Fruit fly (Drosophila melanogaster) whole organism, embryonic: ENCODE data around the gene CecA1.
A peak's percentile ranks its signal among the peaks of the same experiment; 100 is the strongest.

Source experiments
- Ada2b ChIP-seq: fragments of 200-800 bp; sonication (Bioruptor generic); IDR thresholded peaks from 2 replicates; pipeline ENCODE4 v1.3.6; 2022; ENCODE audit warnings: missing biosample characterization, missing genetic modification characterization
- B-H2 ChIP-seq: fragments of 200-800 bp; sonication (Bioruptor generic); optimal IDR thresholded peaks from 2 replicates; lab custom pipeline; 2018; ENCODE audit warnings: missing biosample characterization, mild to moderate bottlenecking, missing genetic modification characterization
- CG10431 ChIP-seq: fragments of 200-800 bp; sonication (Bioruptor generic); optimal IDR thresholded peaks from 3 replicates; lab custom pipeline; 2018; ENCODE audit warnings: missing biosample characterization, mild to moderate bottlenecking, missing genetic modification characterization
- CG11398 ChIP-seq: fragments of 200-800 bp; sonication (Bioruptor generic); optimal IDR thresholded peaks from 2 replicates; lab custom pipeline; 2016; ENCODE audit warnings: missing biosample characterization, missing genetic modification characterization
- CG12769 ChIP-seq: fragments of 200-800 bp; sonication (Bioruptor generic); optimal IDR thresholded peaks from 2 replicates; lab custom pipeline; 2019; ENCODE audit warnings: missing biosample characterization, mild to moderate bottlenecking, missing genetic modification characterization, moderate library complexity
- CG1647 ChIP-seq: fragments of 200-800 bp; sonication (Bioruptor generic); optimal IDR thresholded peaks from 3 replicates; lab custom pipeline; 2016; ENCODE audit warnings: missing biosample characterization, missing genetic modification characterization
- CG17361 ChIP-seq: fragments of 200-800 bp; sonication (Bioruptor generic); IDR thresholded peaks from 3 replicates; pipeline ENCODE4 v1.3.6; 2022; ENCODE audit warnings: missing biosample characterization, missing genetic modification characterization
- CG17829 ChIP-seq: fragments of 200-800 bp; optimal IDR thresholded peaks from 2 replicates; lab custom pipeline; 2019; ENCODE audit warnings: missing biosample characterization, mild to moderate bottlenecking, missing genetic modification characterization, moderate library complexity
- CG30020 ChIP-seq: fragments of 200-800 bp; optimal IDR thresholded peaks from 2 replicates; lab custom pipeline; 2019; ENCODE audit warnings: missing biosample characterization, mild to moderate bottlenecking, missing genetic modification characterization, moderate library complexity
- CG3065 ChIP-seq: fragments of 200-800 bp; sonication (Bioruptor generic); optimal IDR thresholded peaks from 2 replicates; lab custom pipeline; 2016; ENCODE audit warnings: missing biosample characterization, missing genetic modification characterization
- CG31388 ChIP-seq: fragments of 200-800 bp; sonication (Bioruptor generic); optimal IDR thresholded peaks from 2 replicates; lab custom pipeline; 2016; ENCODE audit warnings: missing biosample characterization, missing genetic modification characterization
- CG3847 ChIP-seq: fragments of 200-800 bp; sonication (Bioruptor generic); IDR thresholded peaks from 2 replicates; pipeline ENCODE4 v1.3.6; 2022; ENCODE audit warnings: missing biosample characterization, missing genetic modification characterization
- CG6254 ChIP-seq: fragments of 200-800 bp; sonication (Bioruptor generic); optimal IDR thresholded peaks from 3 replicates; lab custom pipeline; 2017; ENCODE audit warnings: mild to moderate bottlenecking, missing biosample characterization, missing genetic modification reagents, missing genetic modification characterization
- CG6654 ChIP-seq: fragments of 200-800 bp; sonication (Bioruptor generic); optimal IDR thresholded peaks from 2 replicates; lab custom pipeline; 2017; ENCODE audit warnings: missing biosample characterization, mild to moderate bottlenecking, missing genetic modification characterization
- CG7357 ChIP-seq: fragments of 200-800 bp; sonication (Bioruptor generic); IDR thresholded peaks from 3 replicates; pipeline ENCODE4 v1.3.6; 2022; ENCODE audit warnings: missing biosample characterization, missing genetic modification characterization
- CG7963 ChIP-seq: fragments of 200-800 bp; sonication (Bioruptor generic); IDR thresholded peaks from 3 replicates; pipeline ENCODE4 v1.3.6; 2022; ENCODE audit warnings: missing biosample characterization, missing genetic modification characterization; ENCODE audit not compliant: partially characterized antibody
- CG8290 ChIP-seq, 3 experiments: fragments of 200-800 bp; sonication (Bioruptor generic); optimal IDR thresholded peaks; 2 replicates each; lab custom pipeline; 2016 to 2019; ENCODE audit warnings: missing biosample characterization in 3 of 3, missing genetic modification characterization in 3 of 3, mild to moderate bottlenecking in 2 of 3, moderate library complexity in 1 of 3
- CG9797 ChIP-seq: fragments of 200-800 bp; sonication (Bioruptor generic); optimal IDR thresholded peaks from 3 replicates; lab custom pipeline; 2018; ENCODE audit warnings: missing biosample characterization, mild to moderate bottlenecking, missing genetic modification characterization
- CkIIα-i1 ChIP-seq: fragments of 200-800 bp; sonication (Bioruptor generic); IDR thresholded peaks from 2 replicates; pipeline ENCODE4 v1.3.6; 2022; ENCODE audit warnings: missing biosample characterization, missing genetic modification characterization
- Dbx ChIP-seq: fragments of 200-800 bp; sonication (Bioruptor generic); IDR thresholded peaks from 3 replicates; pipeline ENCODE4 v1.3.6; 2022; ENCODE audit warnings: missing biosample characterization, missing genetic modification characterization
- E2f2 ChIP-seq: fragments of 200-800 bp; sonication (Bioruptor generic); IDR thresholded peaks from 2 replicates; pipeline ENCODE4 v1.3.6; 2022; ENCODE audit warnings: missing biosample characterization, missing genetic modification characterization
- HLH3B ChIP-seq: fragments of 200-800 bp; sonication (Bioruptor generic); IDR thresholded peaks from 2 replicates; pipeline ENCODE4 v1.3.6; 2022; ENCODE audit warnings: missing biosample characterization, missing genetic modification characterization
- HLHmδ ChIP-seq: fragments of 200-800 bp; sonication (Bioruptor generic); optimal IDR thresholded peaks from 2 replicates; lab custom pipeline; 2018; ENCODE audit warnings: missing biosample characterization, mild to moderate bottlenecking, missing genetic modification characterization, moderate library complexity
- HmgD ChIP-seq: fragments of 200-800 bp; sonication (Bioruptor generic); optimal IDR thresholded peaks from 3 replicates; lab custom pipeline; 2016; ENCODE audit warnings: missing biosample characterization, missing genetic modification characterization
- Hr39 ChIP-seq: fragments of >200 bp; optimal IDR thresholded peaks from 2 replicates; lab custom pipeline; 2017
- Hr51 ChIP-seq, 2 experiments: fragments of 200-800 bp; sonication (Bioruptor generic); optimal IDR thresholded peaks; 2 replicates in 1 of 2; 3 replicates in 1 of 2; lab custom pipeline; 2016 to 2018; ENCODE audit warnings: missing biosample characterization in 2 of 2, missing genetic modification characterization in 2 of 2, mild to moderate bottlenecking in 1 of 2, moderate library complexity in 1 of 2
- Jarid2 ChIP-seq: fragments of 200-800 bp; sonication (Bioruptor generic); optimal IDR thresholded peaks from 3 replicates; lab custom pipeline; 2017; ENCODE audit warnings: mild to moderate bottlenecking, missing biosample characterization, missing genetic modification reagents, missing genetic modification characterization
- NC2α ChIP-seq: fragments of 200-800 bp; sonication (Bioruptor generic); optimal IDR thresholded peaks from 2 replicates; lab custom pipeline; 2016; ENCODE audit warnings: missing biosample characterization, missing genetic modification characterization
- Nf-YC ChIP-seq: fragments of 200-800 bp; optimal IDR thresholded peaks from 3 replicates; lab custom pipeline; 2019; ENCODE audit warnings: missing biosample characterization, mild to moderate bottlenecking, missing genetic modification characterization, moderate library complexity
- PHDP ChIP-seq: fragments of 200-800 bp; sonication (Bioruptor generic); optimal IDR thresholded peaks from 3 replicates; lab custom pipeline; 2018; ENCODE audit warnings: missing biosample characterization, mild to moderate bottlenecking, missing genetic modification characterization, moderate library complexity
- Trl ChIP-seq, 3 experiments: fragments of >200 bp in 2 of 3; fragments of 200-800 bp in 1 of 3; sonication (Bioruptor generic) in 1 of 3; optimal IDR thresholded peaks; 2 replicates in 1 of 3; 3 replicates in 2 of 3; lab custom pipeline; 2016 to 2017; ENCODE audit warnings: missing biosample characterization in 1 of 3, missing genetic modification characterization in 1 of 3
- chinmo ChIP-seq: fragments of 200-800 bp; sonication (Bioruptor generic); IDR thresholded peaks from 4 replicates; pipeline ENCODE4 v1.3.6; 2022; ENCODE audit warnings: missing biosample characterization, missing genetic modification characterization; ENCODE audit not compliant: partially characterized antibody
- crc ChIP-seq: fragments of 200-800 bp; sonication (Bioruptor generic); optimal IDR thresholded peaks from 2 replicates; lab custom pipeline; 2016; ENCODE audit warnings: missing biosample characterization, missing genetic modification characterization
- dati ChIP-seq: fragments of 200-800 bp; sonication (Bioruptor generic); IDR thresholded peaks from 2 replicates; pipeline ENCODE4 v1.3.6; 2022; ENCODE audit warnings: missing biosample characterization, missing genetic modification characterization
- esg ChIP-seq: fragments of 200-800 bp; sonication (Bioruptor generic); conservative IDR thresholded peaks from 2 replicates; pipeline ENCODE4 v1.3.6; 2022; ENCODE audit warnings: missing biosample characterization, missing genetic modification characterization
- lbe ChIP-seq: fragments of 200-800 bp; sonication (Bioruptor generic); optimal IDR thresholded peaks from 2 replicates; lab custom pipeline; 2016; ENCODE audit warnings: missing biosample characterization, mild to moderate bottlenecking, missing genetic modification characterization
- maf-S ChIP-seq: fragments of 200-800 bp; sonication (Bioruptor generic); optimal IDR thresholded peaks from 2 replicates; lab custom pipeline; 2016; ENCODE audit warnings: missing biosample characterization, missing genetic modification characterization
- nau ChIP-seq: fragments of 200-800 bp; sonication (Bioruptor generic); optimal IDR thresholded peaks from 3 replicates; lab custom pipeline; 2017; ENCODE audit warnings: missing biosample characterization, mild to moderate bottlenecking, missing genetic modification characterization, missing genetic modification reagents
- nerfin-2 ChIP-seq: fragments of 200-800 bp; sonication (Bioruptor generic); IDR thresholded peaks from 2 replicates; pipeline ENCODE4 v1.3.6; 2022; ENCODE audit warnings: missing biosample characterization, missing genetic modification characterization; ENCODE audit not compliant: partially characterized antibody
- nom ChIP-seq: fragments of 200-800 bp; sonication (Bioruptor generic); optimal IDR thresholded peaks from 2 replicates; lab custom pipeline; 2017; ENCODE audit warnings: missing biosample characterization, missing genetic modification characterization, mild to moderate bottlenecking, moderate library complexity, missing genetic modification reagents
- pzg ChIP-seq: fragments of 200-800 bp; sonication (Bioruptor generic); optimal IDR thresholded peaks from 3 replicates; lab custom pipeline; 2018; ENCODE audit warnings: missing biosample characterization, mild to moderate bottlenecking, missing genetic modification characterization, moderate library complexity
- ro ChIP-seq: fragments of 200-800 bp; sonication (Bioruptor generic); IDR thresholded peaks from 2 replicates; pipeline ENCODE4 v1.3.6; 2022; ENCODE audit warnings: missing biosample characterization, missing genetic modification characterization
- slp2 ChIP-seq: fragments of 200-800 bp; sonication (Bioruptor generic); optimal IDR thresholded peaks from 2 replicates; lab custom pipeline; 2016; ENCODE audit warnings: missing biosample characterization, missing genetic modification characterization
- stc ChIP-seq: fragments of 200-800 bp; sonication (Bioruptor generic); IDR thresholded peaks from 2 replicates; pipeline ENCODE4 v1.3.6; 2022; ENCODE audit warnings: missing biosample characterization, missing genetic modification characterization
- sug ChIP-seq: fragments of 200-800 bp; optimal IDR thresholded peaks from 2 replicates; lab custom pipeline; 2019; ENCODE audit warnings: missing biosample characterization, mild to moderate bottlenecking, missing genetic modification characterization, moderate library complexity
- tgo ChIP-seq: fragments of 200-800 bp; sonication (Bioruptor generic); IDR thresholded peaks from 3 replicates; pipeline ENCODE4 v1.3.6; 2022; ENCODE audit warnings: missing biosample characterization, missing genetic modification characterization
- toy ChIP-seq: fragments of 200-800 bp; sonication (Bioruptor generic); IDR thresholded peaks from 2 replicates; pipeline ENCODE4 v1.3.6; 2022; ENCODE audit warnings: missing biosample characterization, missing genetic modification characterization
- twi ChIP-seq: fragments of 200-800 bp; optimal IDR thresholded peaks from 2 replicates; lab custom pipeline; 2019; ENCODE audit warnings: missing biosample characterization, mild to moderate bottlenecking, missing genetic modification characterization, moderate library complexity
- usp ChIP-seq: fragments of >200 bp; optimal IDR thresholded peaks from 2 replicates; lab custom pipeline; 2017; ENCODE audit warnings: missing biosample characterization, missing genetic modification characterization
- vnd ChIP-seq: fragments of 200-800 bp; sonication (Bioruptor generic); IDR thresholded peaks from 3 replicates; pipeline ENCODE4 v1.3.6; 2022; ENCODE audit warnings: missing biosample characterization, missing genetic modification characterization; ENCODE audit not compliant: partially characterized antibody
- vvl ChIP-seq: fragments of 200-800 bp; sonication (Bioruptor generic); IDR thresholded peaks from 2 replicates; pipeline ENCODE4 v1.3.6; 2022; ENCODE audit warnings: missing biosample characterization, missing genetic modification characterization

CecA1 gene

dm6 chr3R:30205946-30206345, 4.7 kb upstream of the CecA1 start:
- TF ChIP-seq vnd (no peak), CG1647 (GFP tag; lab: Kevin White, UChicago) (no peak), CkIIα-i1 (GFP tag; lab: Robert Waterston, UW) (no peak), nau (peak; percentile 2), nerfin-2 (GFP tag; lab: Robert Waterston, UW) (no peak), CG11398 (GFP tag; lab: Kevin White, UChicago) (no peak), CG6654 (GFP tag; lab: Kevin White, UChicago) (no peak), vvl (GFP tag; lab: Robert Waterston, UW) (peak; percentile 35; the same call in 1 of the 2 replicates), CG8290 (GFP tag; optimal IDR thresholded peaks at IDR 0.05; lab: Kevin White, UChicago) (no peak), CG8290 (tag; optimal IDR thresholded peaks at IDR 0.05; lab: Kevin White, UChicago) (peak in 1 of 2 experiments; percentile 11), nom (GFP tag; lab: Kevin White, UChicago) (no peak), Ada2b (GFP tag; lab: Robert Waterston, UW) (no peak), dati (GFP tag; lab: Robert Waterston, UW) (no peak), Hr39 (lab: Kevin White, UChicago) (no peak), Nf-YC (tag; lab: Kevin White, UChicago) (peak; percentile 18), PHDP (no peak), ro (GFP tag; lab: Robert Waterston, UW) (no peak), B-H2 (GFP tag; lab: Kevin White, UChicago) (peak; percentile 1), HLHmδ (GFP tag; lab: Kevin White, UChicago) (no peak), CG7963 (no peak), NC2α (GFP tag; lab: Kevin White, UChicago) (no peak), maf-S (no peak), stc (no peak; the same call in 1 of the 2 replicates), CG10431 (GFP tag; lab: Kevin White, UChicago) (peak; percentile 99), CG12769 (peak; percentile 6), CG7357 (no peak), CG3065 (no peak), lbe (GFP tag; lab: Kevin White, UChicago) (peak; percentile 48), HmgD (no peak), twi (tag; lab: Kevin White, UChicago) (no peak), tgo (GFP tag; lab: Robert Waterston, UW) (no peak), esg (GFP tag; lab: Robert Waterston, UW) (no peak), crc (GFP tag; lab: Kevin White, UChicago) (no peak), Hr51 (GFP tag; optimal IDR thresholded peaks at IDR 0.05; lab: Kevin White, UChicago) (peak in 1 of 2 experiments; percentile 54), Dbx (peak; percentile 44; the same call in 1 of the 3 replicates), CG17361 (GFP tag; lab: Robert Waterston, UW) (no peak), Trl (optimal IDR thresholded peaks at IDR 0.05; lab: Kevin White, UChicago) (no peak), Trl (GFP tag; optimal IDR thresholded peaks at IDR 0.05; lab: Kevin White, UChicago) (no peak), CG30020 (tag; lab: Kevin White, UChicago) (no peak), slp2 (GFP tag; lab: Kevin White, UChicago) (no peak), toy (GFP tag; lab: Robert Waterston, UW) (no peak), Jarid2 (no peak), sug (tag; lab: Kevin White, UChicago) (peak; percentile 13), chinmo (peak; percentile 29; the same call in 1 of the 4 replicates), CG17829 (no peak), CG9797 (no peak), usp (GFP tag; lab: Kevin White, UChicago) (no peak), pzg (GFP tag; lab: Kevin White, UChicago) (peak; percentile 19), CG31388 (no peak), HLH3B (GFP tag; lab: Robert Waterston, UW) (no peak; the same call in 1 of the 2 replicates), E2f2 (peak; percentile 90), CG6254 (GFP tag; lab: Kevin White, UChicago) (peak; percentile 98), CG3847 (GFP tag; lab: Robert Waterston, UW) (no peak)
